Worm (Caenorhabditis elegans) whole organism, mixed stage, embryonic: ENCODE results near the gene C38H2.2.
A peak's percentile ranks its signal among the peaks of the same experiment; 100 is the strongest.

Source experiments
- M03D4.4 ChIP-seq: sonication (generic microtip); optimal IDR thresholded peaks from 2 replicates; lab custom pipeline; 2017; ENCODE audit warnings: mild to moderate bottlenecking, missing genetic modification characterization, missing compliant biosample characterization
- bed-3 ChIP-seq: fragments of 200-800 bp; sonication (Bioruptor generic); optimal IDR thresholded peaks from 3 replicates; lab custom pipeline; 2018; ENCODE audit warnings: mild to moderate bottlenecking, missing genetic modification characterization, moderate library complexity, missing compliant biosample characterization
- blmp-1 ChIP-seq: fragments of 150-350 bp; optimal IDR thresholded peaks from 2 replicates; lab custom pipeline; 2014; ENCODE audit warnings: missing biosample characterization, missing genetic modification characterization
- ceh-43 ChIP-seq: fragments of 200-800 bp; sonication (Bioruptor generic); optimal IDR thresholded peaks from 2 replicates; lab custom pipeline; 2018; ENCODE audit warnings: mild to moderate bottlenecking, missing genetic modification characterization, moderate library complexity, missing compliant biosample characterization
- ceh-83 ChIP-seq: fragments of 200-800 bp; sonication (Bioruptor generic); optimal IDR thresholded peaks from 2 replicates; lab custom pipeline; 2018; ENCODE audit warnings: mild to moderate bottlenecking, missing genetic modification characterization, missing compliant biosample characterization
- ces-1 ChIP-seq: fragments of 150-350 bp; optimal IDR thresholded peaks from 2 replicates; lab custom pipeline; 2014; ENCODE audit warnings: missing biosample characterization, missing genetic modification reagents, missing genetic modification characterization
- cnd-1 ChIP-seq: fragments of 200-800 bp; sonication (Bioruptor generic); optimal IDR thresholded peaks from 2 replicates; lab custom pipeline; 2018; ENCODE audit warnings: mild to moderate bottlenecking, missing genetic modification characterization, missing compliant biosample characterization
- drap-1 ChIP-seq: fragments of 200-800 bp; sonication (Bioruptor generic); optimal IDR thresholded peaks from 3 replicates; lab custom pipeline; 2018; ENCODE audit warnings: mild to moderate bottlenecking, missing genetic modification characterization, missing compliant biosample characterization
- elt-1 ChIP-seq: sonication (generic microtip); optimal IDR thresholded peaks from 2 replicates; lab custom pipeline; 2017; ENCODE audit warnings: missing genetic modification characterization, mild to moderate bottlenecking, missing compliant biosample characterization, antibody characterized with exemption, moderate library complexity, borderline replicate concordance; ENCODE audit not compliant: insufficient read depth
- elt-3 ChIP-seq: fragments of 150-350 bp; optimal IDR thresholded peaks from 2 replicates; lab custom pipeline; 2014; ENCODE audit warnings: missing biosample characterization, missing genetic modification characterization
- flh-1 ChIP-seq: fragments of 200-800 bp; sonication (Bioruptor generic); optimal IDR thresholded peaks from 2 replicates; lab custom pipeline; 2018; ENCODE audit warnings: mild to moderate bottlenecking, missing genetic modification characterization, moderate library complexity, missing compliant biosample characterization
- ham-2 ChIP-seq: fragments of 200-800 bp; sonication (Bioruptor generic); optimal IDR thresholded peaks from 2 replicates; lab custom pipeline; 2018; ENCODE audit warnings: mild to moderate bottlenecking, missing genetic modification characterization, missing compliant biosample characterization
- hlh-1 ChIP-seq: fragments of 150-350 bp; optimal IDR thresholded peaks from 2 replicates; lab custom pipeline; 2014; ENCODE audit warnings: missing biosample characterization, missing genetic modification reagents, missing genetic modification characterization
- lin-32 ChIP-seq: fragments of 200-800 bp; sonication (Bioruptor generic); optimal IDR thresholded peaks from 2 replicates; lab custom pipeline; 2018; ENCODE audit warnings: mild to moderate bottlenecking, missing genetic modification characterization, missing compliant biosample characterization
- lsy-2 ChIP-seq: fragments of 150-350 bp; optimal IDR thresholded peaks from 2 replicates; lab custom pipeline; 2014; ENCODE audit warnings: missing biosample characterization, missing genetic modification characterization
- mep-1 ChIP-seq: fragments of 150-350 bp; optimal IDR thresholded peaks from 2 replicates; lab custom pipeline; 2017; ENCODE audit warnings: missing biosample characterization, missing genetic modification reagents, missing genetic modification characterization, inconsistent platforms
- nhr-12 ChIP-seq: fragments of 150-350 bp; optimal IDR thresholded peaks from 2 replicates; lab custom pipeline; 2014; ENCODE audit warnings: missing biosample characterization, missing genetic modification characterization
- nhr-2 ChIP-seq: fragments of 150-350 bp; optimal IDR thresholded peaks from 2 replicates; lab custom pipeline; 2014; ENCODE audit warnings: missing biosample characterization, missing genetic modification characterization
- nhr-237 ChIP-seq: fragments of 150-350 bp; optimal IDR thresholded peaks from 2 replicates; lab custom pipeline; 2014; ENCODE audit warnings: missing biosample characterization, missing genetic modification characterization
- nhr-28 ChIP-seq: fragments of 150-350 bp; optimal IDR thresholded peaks from 2 replicates; lab custom pipeline; 2014; ENCODE audit warnings: missing biosample characterization, missing genetic modification characterization
- nhr-76 ChIP-seq: sonication (generic microtip); optimal IDR thresholded peaks from 2 replicates; lab custom pipeline; 2017; ENCODE audit warnings: missing biosample characterization, missing genetic modification characterization
- pha-4 ChIP-seq: fragments of 150-350 bp; optimal IDR thresholded peaks from 2 replicates; lab custom pipeline; 2018; ENCODE audit warnings: missing biosample characterization, missing genetic modification reagents, missing genetic modification characterization
- snpc-4 ChIP-seq: fragments of 150-350 bp; optimal IDR thresholded peaks from 2 replicates; lab custom pipeline; 2014; ENCODE audit warnings: missing biosample characterization, missing genetic modification characterization
- sptf-1 ChIP-seq: sonication (generic microtip); optimal IDR thresholded peaks from 2 replicates; lab custom pipeline; 2017; ENCODE audit warnings: mild to moderate bottlenecking, missing genetic modification characterization, moderate library complexity, missing compliant biosample characterization
- tbx-8 ChIP-seq: fragments of 200-800 bp; sonication (Bioruptor generic); optimal IDR thresholded peaks from 2 replicates; lab custom pipeline; 2018; ENCODE audit warnings: mild to moderate bottlenecking, missing genetic modification characterization, moderate library complexity, missing compliant biosample characterization
- unc-120 ChIP-seq: sonication (generic microtip); optimal IDR thresholded peaks from 2 replicates; lab custom pipeline; 2017; ENCODE audit warnings: missing genetic modification characterization, missing compliant biosample characterization; ENCODE audit not compliant: poor library complexity, severe bottlenecking
- unc-62 ChIP-seq: fragments of 150-350 bp; optimal IDR thresholded peaks from 2 replicates; lab custom pipeline; 2014; ENCODE audit warnings: missing biosample characterization, missing genetic modification reagents, missing genetic modification characterization
- zip-8 ChIP-seq: fragments of 150-350 bp; optimal IDR thresholded peaks from 2 replicates; lab custom pipeline; 2014; ENCODE audit warnings: missing biosample characterization, missing genetic modification characterization
- ztf-11 ChIP-seq: fragments of 150-350 bp; optimal IDR thresholded peaks from 2 replicates; lab custom pipeline; 2014; ENCODE audit warnings: missing biosample characterization, missing genetic modification characterization

C38H2.2 gene

DNA sequence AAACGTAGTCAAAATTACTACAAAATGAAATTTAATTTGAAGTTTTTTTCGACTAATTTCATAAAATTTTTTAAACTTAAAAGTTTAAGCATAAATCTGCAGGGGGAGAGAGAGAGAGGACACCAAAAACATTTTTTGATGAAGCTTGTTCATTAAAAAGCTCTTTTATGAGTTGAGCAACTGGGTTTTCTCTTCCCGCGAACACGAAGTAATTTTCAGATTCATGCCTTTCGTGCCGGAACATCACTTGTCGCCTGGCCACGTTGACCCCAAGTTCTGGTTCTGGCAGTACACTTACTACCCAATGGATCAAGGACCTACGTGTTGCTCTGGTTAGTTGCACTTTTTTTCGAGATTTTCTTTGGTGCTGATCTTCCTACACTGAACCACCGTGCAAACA is 2.2 kb downstream of the C38H2.2 start:
- TF ChIP-seq unc-62 (GFP tag; lab: Kevin White, UChicago), result no peak
- TF ChIP-seq snpc-4 (tag; lab: Kevin White, UChicago), result no peak
- no peak for TF ChIP-seq nhr-237 (tag; lab: Kevin White, UChicago)

ce11 chrIII:10386476-10386875 is 4.9 kb downstream of the C38H2.2 start, which contains the start of gene C38H2.3:
TSS of gene C38H2.3 (minus strand) at chrIII:10386576.
- no peak for TF ChIP-seq ham-2 (GFP tag; lab: Kevin White, UChicago)
- no peak for TF ChIP-seq mep-1 (tag; lab: Kevin White, UChicago)
- TF ChIP-seq hlh-1, result no peak
- no peak for TF ChIP-seq ces-1 (GFP tag; lab: Kevin White, UChicago)
- no peak for TF ChIP-seq unc-62 (GFP tag; lab: Kevin White, UChicago)
- TF ChIP-seq nhr-28 (tag; lab: Kevin White, UChicago), result no peak
- no peak for TF ChIP-seq lsy-2 (tag; lab: Kevin White, UChicago)
- no peak for TF ChIP-seq sptf-1 (tag; lab: Kevin White, UChicago)
- TF ChIP-seq drap-1, result no peak
- TF ChIP-seq blmp-1 (tag; lab: Kevin White, UChicago), result no peak
- TF ChIP-seq nhr-2 (tag; lab: Kevin White, UChicago), result no peak
- TF ChIP-seq lin-32, result no peak
- TF ChIP-seq unc-120, result no peak
- TF ChIP-seq flh-1, result no peak
- no peak for TF ChIP-seq nhr-12 (tag; lab: Kevin White, UChicago)
- no peak for TF ChIP-seq tbx-8 (GFP tag; lab: Kevin White, UChicago)
- no peak for TF ChIP-seq elt-1 (tag; lab: Kevin White, UChicago)

- TF ChIP-seq ces-1 (GFP tag; lab: Kevin White, UChicago) (peak; percentile 18), snpc-4 (tag; lab: Kevin White, UChicago) (no peak)
- TF ChIP-seq, all 35 proteins: peak for 1
Measured at ce11 chrIII:10389608-10390007, 8.0 kb downstream of the C38H2.2 start.

ce11 chrIII:10391628-10392027 is 10.1 kb downstream of the C38H2.2 start, which contains the start of gene M03C11.9:
TSS of gene M03C11.9 (minus strand) at chrIII:10391728.
- TF ChIP-seq unc-120, result no peak

ce11 chrIII:10395990-10396389 is 14.4 kb downstream of the C38H2.2 start, which contains the start of gene M03C11.1:
TSS of gene M03C11.1 (minus strand) at chrIII:10396090.
- TF ChIP-seq ham-2 (GFP tag; lab: Kevin White, UChicago) (no peak), flh-1 (no peak), bed-3 (GFP tag; lab: Kevin White, UChicago) (no peak), nhr-237 (tag; lab: Kevin White, UChicago) (no peak), lin-32 (no peak), M03D4.4 (tag; lab: Kevin White, UChicago) (no peak), cnd-1 (tag; lab: Kevin White, UChicago) (no peak), drap-1 (no peak), nhr-12 (tag; lab: Kevin White, UChicago) (no peak)

DNA sequence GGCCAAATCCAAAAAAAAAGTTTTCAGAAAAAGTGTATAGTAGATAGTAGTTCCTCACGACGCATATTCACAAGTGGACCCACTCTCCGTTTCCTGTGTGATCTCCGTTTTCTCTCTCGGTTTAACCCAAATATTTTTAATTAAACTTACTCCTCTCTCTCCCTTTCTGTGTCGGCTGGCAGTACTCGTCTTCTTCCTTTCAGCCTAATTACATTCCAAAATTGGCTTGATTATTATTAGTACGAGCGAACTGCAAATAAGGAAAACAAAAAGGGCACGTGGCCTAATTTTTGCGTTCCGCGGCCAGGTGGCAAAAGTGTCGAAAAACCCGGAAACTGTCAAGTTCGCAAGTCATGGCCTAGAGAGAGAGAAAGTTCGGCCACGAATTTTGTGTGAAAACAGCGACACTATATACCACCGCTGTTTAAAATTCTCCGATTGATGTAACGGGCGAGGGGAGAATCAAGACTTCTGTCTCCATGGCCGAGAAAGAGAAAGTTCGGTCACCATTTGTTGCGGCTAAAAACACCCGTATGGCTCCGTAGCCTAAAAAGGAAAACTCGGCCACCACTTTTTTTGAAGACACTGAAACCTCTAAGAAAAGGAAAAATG is 15.4 kb downstream of the C38H2.2 start:
- TF ChIP-seq unc-120, result no peak
- peak; percentile 63 for TF ChIP-seq ces-1 (GFP tag; lab: Kevin White, UChicago)

ce11 chrIII:10398919-10399318 is 17.3 kb downstream of the C38H2.2 start:
- TF ChIP-seq ces-1 (GFP tag; lab: Kevin White, UChicago), result peak; percentile 90
- no peak for TF ChIP-seq ceh-43 (GFP tag; lab: Kevin White, UChicago)
- TF ChIP-seq ztf-11 (tag; lab: Kevin White, UChicago), result no peak

ce11 chrIII:10404918-10405317 is 23.3 kb downstream of the C38H2.2 start, which contains the start of the genes M03C11.3 and chl-1:
TSS of gene M03C11.3 (plus strand) at chrIII:10405070.
TSS of gene chl-1 (minus strand) at chrIII:10405240.
- no peak for TF ChIP-seq ceh-43 (GFP tag; lab: Kevin White, UChicago)
- TF ChIP-seq unc-62 (GFP tag; lab: Kevin White, UChicago), result no peak
- no peak for TF ChIP-seq ceh-83 (GFP tag; lab: Kevin White, UChicago)
- no peak for TF ChIP-seq ham-2 (GFP tag; lab: Kevin White, UChicago)
- TF ChIP-seq nhr-2 (tag; lab: Kevin White, UChicago), result no peak
- TF ChIP-seq unc-120, result no peak
- TF ChIP-seq lsy-2 (tag; lab: Kevin White, UChicago), result no peak
- TF ChIP-seq elt-3 (tag; lab: Kevin White, UChicago), result no peak
- no peak for TF ChIP-seq ztf-11 (tag; lab: Kevin White, UChicago)
- no peak for TF ChIP-seq nhr-76
- TF ChIP-seq zip-8, result no peak
- no peak for TF ChIP-seq nhr-237 (tag; lab: Kevin White, UChicago)
- no peak for TF ChIP-seq lin-32
- TF ChIP-seq tbx-8 (GFP tag; lab: Kevin White, UChicago), result no peak
- no peak for TF ChIP-seq flh-1
- TF ChIP-seq pha-4 (tag; lab: Kevin White, UChicago), result no peak
- TF ChIP-seq, all 35 proteins: peak for 0
